Worm (Caenorhabditis elegans): ENCODE measurements around the gene snai-1.

DNA sequence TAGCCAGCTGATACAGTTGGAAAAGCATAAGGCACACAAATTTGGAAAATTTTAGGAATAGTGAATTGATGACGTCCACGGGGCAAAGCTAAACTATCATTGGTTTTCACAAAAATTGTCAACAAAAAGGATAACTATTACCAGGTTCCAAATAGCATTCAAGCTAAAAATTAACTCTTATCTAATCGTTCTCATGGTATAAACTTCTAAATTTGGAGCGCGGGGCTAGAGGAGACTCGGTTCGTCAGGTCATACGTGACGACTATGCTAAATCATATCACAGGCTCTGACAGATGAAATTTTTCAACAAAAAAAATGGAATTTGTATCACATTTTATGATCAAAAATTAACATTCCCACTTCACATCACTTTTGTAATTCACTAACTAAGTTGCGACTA lies 14.3 kb downstream of the snai-1 start:
- TF ChIP-seq flt-1 (GFP tag; IDR thresholded peaks at IDR 0.05) (no peak), ztf-29 (GFP tag; IDR thresholded peaks at IDR 0.05) (no peak)

All from whole organism, midembryonic.